Worm (Caenorhabditis elegans): ENCODE results near the gene inpp-5K.

DNA sequence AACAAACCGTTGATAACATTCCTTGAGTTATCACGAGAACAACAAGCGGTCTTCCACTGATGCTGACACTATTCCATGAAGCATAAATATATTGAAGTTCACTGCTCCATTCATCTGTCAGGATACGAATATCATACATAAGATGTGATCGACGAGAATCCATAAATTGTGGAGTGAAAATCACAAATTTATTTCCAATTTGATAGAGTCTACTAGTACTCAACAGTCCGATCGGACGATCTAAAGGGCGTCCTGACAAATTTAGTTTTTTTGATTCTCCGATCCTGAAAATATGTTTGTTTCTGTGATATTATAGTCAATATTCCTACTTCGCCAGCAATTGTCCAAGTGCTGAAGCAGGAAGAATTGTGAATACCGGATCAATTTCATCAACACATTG, 18.9 kb downstream of the inpp-5K start:
- TF ChIP-seq blmp-1 (tag; optimal IDR thresholded peaks at IDR 0.05) (no peak), ceh-83 (GFP tag; optimal IDR thresholded peaks at IDR 0.05) (no peak), mls-2 (tag; optimal IDR thresholded peaks at IDR 0.05) (no peak), tbx-8 (GFP tag; optimal IDR thresholded peaks at IDR 0.05) (no peak), unc-120 (tag; optimal IDR thresholded peaks at IDR 0.05; ENCODE audit: poor library complexity, severe bottlenecking) (no peak), mab-5 (tag; optimal IDR thresholded peaks at IDR 0.05) (no peak), ceh-43 (GFP tag; optimal IDR thresholded peaks at IDR 0.05) (no peak), snpc-4 (tag; optimal IDR thresholded peaks at IDR 0.05) (no peak)

Measured in whole organism, mixed stage, embryonic.